Worm (Caenorhabditis elegans): Measurements from ENCODE around the gene gld-3.

The gld-3 gene

DNA sequence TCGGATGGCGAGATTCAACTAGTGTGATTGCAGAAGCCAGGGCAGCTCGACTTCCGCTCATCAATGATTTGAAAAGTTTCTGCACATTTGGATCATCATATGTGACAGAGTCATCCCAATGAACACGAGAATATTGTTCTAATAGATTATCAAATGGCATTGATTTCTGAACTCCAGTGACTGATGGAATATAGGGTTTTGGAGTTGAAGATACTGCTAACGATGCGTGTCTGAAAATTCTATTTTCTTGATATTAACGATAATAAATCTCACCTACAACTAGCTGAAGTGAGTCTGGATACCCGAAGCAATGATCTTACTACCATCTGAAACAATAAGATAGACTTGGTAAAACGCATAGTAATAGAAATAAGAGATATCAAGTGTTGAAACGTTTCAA is 31.6 kb upstream of the gld-3 start, which contains the start of gene mmaa-1 (continued):
- TF ChIP-seq F37B4.10 (GFP tag; IDR thresholded peaks at IDR 0.05) (no peak), attf-5 (GFP tag; optimal IDR thresholded peaks at IDR 0.05) (no peak), ztf-18 (tag; optimal IDR thresholded peaks at IDR 0.05) (no peak), K12H6.12 (tag; optimal IDR thresholded peaks at IDR 0.05) (no peak), ztf-22 (GFP tag; optimal IDR thresholded peaks at IDR 0.05) (no peak), F23B12.7 (tag; optimal IDR thresholded peaks at IDR 0.05; ENCODE audit: insufficient read depth) (no peak), akir-1 (GFP tag; optimal IDR thresholded peaks at IDR 0.05) (no peak), pbrm-1 (GFP tag; IDR thresholded peaks at IDR 0.05) (no peak), unc-62 (GFP tag; optimal IDR thresholded peaks at IDR 0.05) (no peak), attf-3 (GFP tag; conservative IDR thresholded peaks at IDR 0.05) (no peak), K11D2.4 (GFP tag; IDR thresholded peaks at IDR 0.05) (0 out of 2 replicates have a peak, but pooled peaks have one; percentile 21), aptf-3 (GFP tag; IDR thresholded peaks at IDR 0.05) (no peak), rec-8 (tag; optimal IDR thresholded peaks at IDR 0.05) (no peak), F10E7.11 (tag; optimal IDR thresholded peaks at IDR 0.05) (no peak), egl-18 (GFP tag; IDR thresholded peaks at IDR 0.05) (no peak), Y79H2A.3 (GFP tag; conservative IDR thresholded peaks at IDR 0.05) (no peak), F33H1.4 (GFP tag; IDR thresholded peaks at IDR 0.05) (no peak), B0019.2 (GFP tag; conservative IDR thresholded peaks at IDR 0.05) (no peak), lsl-1 (GFP tag; optimal IDR thresholded peaks at IDR 0.05) (no peak), snpc-1.1 (tag; optimal IDR thresholded peaks at IDR 0.05; ENCODE audit: insufficient read depth) (no peak), ceh-40 (GFP tag; IDR thresholded peaks at IDR 0.05) (no peak), nhr-120 (GFP tag; IDR thresholded peaks at IDR 0.05) (no peak), T26A5.8 (tag; optimal IDR thresholded peaks at IDR 0.05) (no peak), madf-6 (GFP tag; IDR thresholded peaks at IDR 0.05) (peak; percentile 25; the same call in 1 of the 2 replicates), mcd-1 (GFP tag; IDR thresholded peaks at IDR 0.05) (0 out of 2 replicates have a peak, but pooled peaks have one; percentile 32), lin-54 (GFP tag; optimal IDR thresholded peaks at IDR 0.05) (no peak), dox-1 (GFP tag; IDR thresholded peaks at IDR 0.05) (peak; percentile 34; the same call in 1 of the 2 replicates), mel-28 (tag; optimal IDR thresholded peaks at IDR 0.05; ENCODE audit: borderline replicate concordance) (no peak), F57C9.4 (tag; optimal IDR thresholded peaks at IDR 0.05) (no peak), ztf-26 (tag; optimal IDR thresholded peaks at IDR 0.05) (no peak), madf-8 (GFP tag; conservative IDR thresholded peaks at IDR 0.05) (no peak), sptf-2 (GFP tag; optimal IDR thresholded peaks at IDR 0.05) (no peak), hsf-1 (GFP tag; IDR thresholded peaks at IDR 0.05) (no peak), F39B2.1 (GFP tag; IDR thresholded peaks at IDR 0.05) (no peak), hlh-26 (GFP tag; conservative IDR thresholded peaks at IDR 0.05) (no peak), let-526 (GFP tag; IDR thresholded peaks at IDR 0.05) (no peak), ama-1 (optimal IDR thresholded peaks at IDR 0.05) (peak; percentile 78), ama-1 (GFP tag; optimal IDR thresholded peaks at IDR 0.05) (no peak), ccch-3 (GFP tag; optimal IDR thresholded peaks at IDR 0.05) (no peak), gei-17 (GFP tag; optimal IDR thresholded peaks at IDR 0.05) (no peak), chd-7 (tag; optimal IDR thresholded peaks at IDR 0.05) (peak; percentile 69), atf-7 (tag; optimal IDR thresholded peaks at IDR 0.05) (no peak), hmg-1.2 (GFP tag; IDR thresholded peaks at IDR 0.05) (peak; percentile 14; the same call in 1 of the 2 replicates), D2030.7 (GFP tag; IDR thresholded peaks at IDR 0.05) (no peak), hmg-20 (GFP tag; IDR thresholded peaks at IDR 0.05) (no peak), aptf-2 (GFP tag; conservative IDR thresholded peaks at IDR 0.05) (no peak), xnd-1 (tag; optimal IDR thresholded peaks at IDR 0.05) (peak; percentile 10), nhr-179 (tag; optimal IDR thresholded peaks at IDR 0.05) (no peak), B0261.1 (tag; optimal IDR thresholded peaks at IDR 0.05) (no peak), sea-2 (GFP tag; IDR thresholded peaks at IDR 0.05) (no peak)

Measured in whole organism, young adult.